Worm (Caenorhabditis elegans) whole organism, young adult: Measurements from ENCODE around the gene fask-1.

ENCODE experiments used
- D2030.7 ChIP-seq: fragments of 200-800 bp; sonication (Bioruptor generic); IDR thresholded peaks from 2 replicates; pipeline ENCODE4 v1.3.6; 2022; ENCODE audit warnings: missing genetic modification reagents, missing genetic modification characterization, missing compliant biosample characterization
- F22D6.2 ChIP-seq: sonication (generic microtip); optimal IDR thresholded peaks from 2 replicates; lab custom pipeline; 2016; ENCODE audit warnings: mild to moderate bottlenecking, missing genetic modification characterization, missing compliant biosample characterization
- F23B12.7 ChIP-seq: sonication (generic microtip); optimal IDR thresholded peaks from 2 replicates; lab custom pipeline; 2017; ENCODE audit warnings: missing genetic modification characterization, mild to moderate bottlenecking, missing compliant biosample characterization, antibody characterized with exemption, moderate library complexity; ENCODE audit not compliant: insufficient read depth
- K12H6.12 ChIP-seq: fragments of 200-800 bp; sonication (Bioruptor generic); optimal IDR thresholded peaks from 2 replicates; lab custom pipeline; 2018; ENCODE audit warnings: mild to moderate bottlenecking, missing genetic modification characterization, missing compliant biosample characterization
- Y53F4B.3 ChIP-seq: fragments of 200-800 bp; sonication (Bioruptor generic); IDR thresholded peaks from 2 replicates; pipeline ENCODE4 v1.3.6; 2022; ENCODE audit warnings: missing genetic modification reagents, missing genetic modification characterization, missing compliant biosample characterization
- Y56A3A.18 ChIP-seq: fragments of 200-800 bp; sonication (Bioruptor generic); IDR thresholded peaks from 2 replicates; pipeline ENCODE4 v1.3.6; 2022; ENCODE audit warnings: missing genetic modification reagents, missing genetic modification characterization, missing compliant biosample characterization
- Y79H2A.3 ChIP-seq: fragments of 200-800 bp; sonication (Bioruptor generic); conservative IDR thresholded peaks from 2 replicates; pipeline ENCODE4 v1.3.6; 2022; ENCODE audit warnings: missing genetic modification reagents, missing genetic modification characterization, missing compliant biosample characterization
- ZK185.1 ChIP-seq: sonication (generic microtip); optimal IDR thresholded peaks from 2 replicates; lab custom pipeline; 2016; ENCODE audit warnings: mild to moderate bottlenecking, missing genetic modification characterization, missing compliant biosample characterization; ENCODE audit not compliant: poor library complexity, severe bottlenecking
- akir-1 ChIP-seq: fragments of 200-800 bp; sonication (Bioruptor generic); optimal IDR thresholded peaks from 2 replicates; lab custom pipeline; 2018; ENCODE audit warnings: mild to moderate bottlenecking, missing genetic modification characterization, moderate library complexity, missing compliant biosample characterization
- atf-7 ChIP-seq: sonication (generic microtip); optimal IDR thresholded peaks from 2 replicates; lab custom pipeline; 2017; ENCODE audit warnings: mild to moderate bottlenecking, missing genetic modification characterization, missing compliant biosample characterization
- attf-5 ChIP-seq: fragments of 200-800 bp; sonication (Bioruptor generic); optimal IDR thresholded peaks from 2 replicates; lab custom pipeline; 2018; ENCODE audit warnings: mild to moderate bottlenecking, missing genetic modification characterization, missing compliant biosample characterization
- ccch-3 ChIP-seq: fragments of 200-800 bp; sonication (Bioruptor generic); optimal IDR thresholded peaks from 2 replicates; lab custom pipeline; 2018; ENCODE audit warnings: mild to moderate bottlenecking, missing genetic modification characterization, missing compliant biosample characterization
- cebp-1 ChIP-seq, 2 experiments: fragments of 200-800 bp in 1 of 2; sonication (Bioruptor generic) in 1 of 2; sonication (generic microtip) in 1 of 2; IDR thresholded peaks in 1 of 2; optimal IDR thresholded peaks in 1 of 2; 2 replicates each; pipeline versions ENCODE4 v1.3.6 to Lab custom; 2017 to 2022; ENCODE audit warnings: missing compliant biosample characterization in 2 of 2, missing genetic modification characterization in 2 of 2, mild to moderate bottlenecking in 1 of 2, missing genetic modification reagents in 1 of 2, moderate library complexity in 1 of 2
- ceh-100 ChIP-seq: fragments of 200-800 bp; sonication (Bioruptor generic); IDR thresholded peaks from 2 replicates; pipeline ENCODE4 v1.3.6; 2022; ENCODE audit warnings: missing genetic modification reagents, missing genetic modification characterization, missing compliant biosample characterization
- ceh-40 ChIP-seq: fragments of 200-800 bp; sonication (Bioruptor generic); IDR thresholded peaks from 2 replicates; pipeline ENCODE4 v1.3.6; 2022; ENCODE audit warnings: missing genetic modification characterization, missing compliant biosample characterization
- ceh-58 ChIP-seq: fragments of 200-800 bp; sonication (Bioruptor generic); IDR thresholded peaks from 2 replicates; pipeline ENCODE4 v1.3.6; 2022; ENCODE audit warnings: missing genetic modification characterization, missing compliant biosample characterization
- ceh-79 ChIP-seq: sonication (generic microtip); optimal IDR thresholded peaks from 2 replicates; lab custom pipeline; 2017; ENCODE audit warnings: mild to moderate bottlenecking, missing genetic modification characterization, missing compliant biosample characterization
- die-1 ChIP-seq: sonication (generic microtip); optimal IDR thresholded peaks from 2 replicates; lab custom pipeline; 2016; ENCODE audit warnings: missing genotype, mild to moderate bottlenecking, missing genetic modification characterization, missing compliant biosample characterization
- dpl-1 ChIP-seq: fragments of 150-350 bp; optimal IDR thresholded peaks from 2 replicates; lab custom pipeline; 2014; ENCODE audit warnings: missing biosample characterization, missing genetic modification reagents, missing genetic modification characterization
- egl-18 ChIP-seq: fragments of 200-800 bp; sonication (Bioruptor generic); IDR thresholded peaks from 2 replicates; pipeline ENCODE4 v1.3.6; 2022; ENCODE audit warnings: missing genetic modification reagents, missing genetic modification characterization, missing compliant biosample characterization
- egl-44 ChIP-seq: fragments of 200-800 bp; sonication (Bioruptor generic); IDR thresholded peaks from 2 replicates; pipeline ENCODE4 v1.3.6; 2022; ENCODE audit warnings: missing genetic modification reagents, missing genetic modification characterization, missing compliant biosample characterization
- hlh-26 ChIP-seq: fragments of 200-800 bp; sonication (Bioruptor generic); conservative IDR thresholded peaks from 2 replicates; pipeline ENCODE4 v1.3.6; 2022; ENCODE audit warnings: missing genetic modification reagents, missing genetic modification characterization, missing compliant biosample characterization
- lag-1 ChIP-seq: fragments of 200-800 bp; sonication (Bioruptor generic); IDR thresholded peaks from 2 replicates; pipeline ENCODE4 v1.3.6; 2022; ENCODE audit warnings: missing genetic modification reagents, missing genetic modification characterization, missing compliant biosample characterization
- let-607 ChIP-seq, 2 experiments: fragments of 200-800 bp in 1 of 2; sonication (Bioruptor generic) in 1 of 2; sonication (generic microtip) in 1 of 2; optimal IDR thresholded peaks; 2 replicates each; lab custom pipeline; 2016 to 2018; ENCODE audit warnings: mild to moderate bottlenecking in 2 of 2, missing compliant biosample characterization in 2 of 2, missing genetic modification characterization in 2 of 2, moderate library complexity in 2 of 2, missing genotype in 1 of 2
- lin-54 ChIP-seq: fragments of 200-800 bp; sonication (Bioruptor generic); optimal IDR thresholded peaks from 2 replicates; lab custom pipeline; 2018; ENCODE audit warnings: mild to moderate bottlenecking, missing genetic modification characterization, missing compliant biosample characterization
- madf-3 ChIP-seq: fragments of 200-800 bp; sonication (Bioruptor generic); IDR thresholded peaks from 2 replicates; pipeline ENCODE4 v1.3.6; 2022; ENCODE audit warnings: missing genetic modification reagents, missing genetic modification characterization, missing compliant biosample characterization
- madf-6 ChIP-seq: fragments of 200-800 bp; sonication (Bioruptor generic); IDR thresholded peaks from 2 replicates; pipeline ENCODE4 v1.3.6; 2022; ENCODE audit warnings: missing genetic modification reagents, missing genetic modification characterization, missing compliant biosample characterization
- madf-8 ChIP-seq: fragments of 200-800 bp; sonication (Bioruptor generic); conservative IDR thresholded peaks from 2 replicates; pipeline ENCODE4 v1.3.6; 2022; ENCODE audit warnings: missing genetic modification reagents, missing genetic modification characterization, missing compliant biosample characterization
- mcd-1 ChIP-seq: fragments of 200-800 bp; sonication (Bioruptor generic); IDR thresholded peaks from 2 replicates; pipeline ENCODE4 v1.3.6; 2022; ENCODE audit warnings: missing genetic modification reagents, missing genetic modification characterization, missing compliant biosample characterization
- mes-4 ChIP-seq: sonication (generic microtip); optimal IDR thresholded peaks from 2 replicates; lab custom pipeline; 2016; ENCODE audit warnings: missing genotype, missing genetic modification characterization, missing compliant biosample characterization
- nhr-179 ChIP-seq: sonication (generic microtip); optimal IDR thresholded peaks from 2 replicates; lab custom pipeline; 2016; ENCODE audit warnings: mild to moderate bottlenecking, missing genetic modification characterization, missing compliant biosample characterization
- nhr-80 ChIP-seq: sonication (generic microtip); optimal IDR thresholded peaks from 2 replicates; lab custom pipeline; 2016; ENCODE audit warnings: missing genetic modification characterization, missing compliant biosample characterization
- pbrm-1 ChIP-seq: fragments of 200-800 bp; sonication (Bioruptor generic); IDR thresholded peaks from 2 replicates; pipeline ENCODE4 v1.3.6; 2022; ENCODE audit warnings: missing genetic modification reagents, missing genetic modification characterization, missing compliant biosample characterization
- pha-4 ChIP-seq: fragments of 150-350 bp; sonication (generic microtip); optimal IDR thresholded peaks from 2 replicates; lab custom pipeline; 2014; ENCODE audit warnings: missing biosample characterization, missing genetic modification reagents, missing genetic modification characterization
- rcor-1 ChIP-seq: fragments of 200-800 bp; sonication (Bioruptor generic); IDR thresholded peaks from 2 replicates; pipeline ENCODE4 v1.3.6; 2022; ENCODE audit warnings: missing genetic modification reagents, missing genetic modification characterization, missing compliant biosample characterization
- rec-8 ChIP-seq, 2 experiments: sonication (generic microtip); optimal IDR thresholded peaks; 2 replicates each; lab custom pipeline; 2016; ENCODE audit warnings: mild to moderate bottlenecking in 2 of 2, missing genetic modification characterization in 2 of 2, missing genetic modification reagents in 2 of 2, missing genotype in 2 of 2, missing biosample characterization in 1 of 2, missing compliant biosample characterization in 1 of 2, moderate library complexity in 1 of 2
- snpc-1.1 ChIP-seq: sonication (generic microtip); optimal IDR thresholded peaks from 2 replicates; lab custom pipeline; 2017; ENCODE audit warnings: missing genetic modification characterization, mild to moderate bottlenecking, missing compliant biosample characterization, antibody characterized with exemption, moderate library complexity, missing genotype, missing genetic modification reagents; ENCODE audit not compliant: insufficient read depth
- snpc-1.3 ChIP-seq: sonication (generic microtip); optimal IDR thresholded peaks from 2 replicates; lab custom pipeline; 2017; ENCODE audit warnings: missing genetic modification characterization, mild to moderate bottlenecking, missing compliant biosample characterization, antibody characterized with exemption, moderate library complexity, missing genotype, missing genetic modification reagents; ENCODE audit not compliant: insufficient read depth
- snpc-3.4 ChIP-seq: sonication (generic microtip); optimal IDR thresholded peaks from 2 replicates; lab custom pipeline; 2017; ENCODE audit warnings: missing genetic modification characterization, mild to moderate bottlenecking, missing compliant biosample characterization, antibody characterized with exemption, moderate library complexity, missing genotype, missing genetic modification reagents
- snpc-4 ChIP-seq, 5 experiments: fragments of 150-350 bp in 1 of 5; sonication (generic microtip) in 4 of 5; optimal IDR thresholded peaks; 2 replicates each; lab custom pipeline; 2014 to 2018; ENCODE audit warnings: missing genetic modification characterization in 5 of 5, missing biosample characterization in 3 of 5, antibody characterized with exemption in 2 of 5, mild to moderate bottlenecking in 2 of 5, missing compliant biosample characterization in 2 of 5, missing genotype in 2 of 5, moderate library complexity in 2 of 5, missing genetic modification reagents in 1 of 5
- tbp1 ChIP-seq: fragments of 200-800 bp; sonication (Bioruptor generic); optimal IDR thresholded peaks from 2 replicates; lab custom pipeline; 2018; ENCODE audit warnings: mild to moderate bottlenecking, missing genetic modification characterization, missing compliant biosample characterization
- tbx-9 ChIP-seq: sonication (generic microtip); optimal IDR thresholded peaks from 2 replicates; lab custom pipeline; 2016; ENCODE audit warnings: borderline replicate concordance, missing genetic modification characterization, inconsistent platforms, missing compliant biosample characterization
- tlf-1 ChIP-seq: fragments of 200-800 bp; sonication (Bioruptor generic); optimal IDR thresholded peaks from 2 replicates; lab custom pipeline; 2018; ENCODE audit warnings: mild to moderate bottlenecking, missing genetic modification characterization, missing compliant biosample characterization
- unc-130 ChIP-seq: sonication (generic microtip); optimal IDR thresholded peaks from 2 replicates; lab custom pipeline; 2016; ENCODE audit warnings: missing genetic modification reagents, missing genetic modification characterization, missing compliant biosample characterization

Gene fask-1

ce11 chrIV:13096778-13097177 is 3.7 kb upstream of the fask-1 start (continued):
- TF ChIP-seq pha-4 (tag; lab: Kevin White, UChicago) (no peak), ceh-79 (no peak), ceh-58 (GFP tag; lab: Robert Waterston, UW) (no peak), akir-1 (GFP tag; lab: Kevin White, UChicago) (no peak), atf-7 (tag; lab: Kevin White, UChicago) (no peak), F22D6.2 (no peak), Y56A3A.18 (GFP tag; lab: Robert Waterston, UW) (no peak), madf-3 (GFP tag; lab: Robert Waterston, UW) (0 out of 2 replicates have a peak, but pooled peaks have one; percentile 16), tbx-9 (tag; lab: Kevin White, UChicago) (no peak)

- no peak for TF ChIP-seq rec-8 (tag; optimal IDR thresholded peaks at IDR 0.05; lab: Kevin White, UChicago)
- peak; percentile 6 for TF ChIP-seq snpc-3.4
- peak; percentile 42; the same call in 1 of the 2 replicates for TF ChIP-seq ceh-100 (GFP tag; lab: Robert Waterston, UW)
- TF ChIP-seq F22D6.2, result no peak
- peak; percentile 77 for TF ChIP-seq mcd-1
- no peak for TF ChIP-seq lag-1
- no peak for TF ChIP-seq nhr-179
- no peak for TF ChIP-seq K12H6.12 (tag; lab: Kevin White, UChicago)
- no peak for TF ChIP-seq mes-4
- no peak for TF ChIP-seq egl-44
- TF ChIP-seq lin-54 (GFP tag; lab: Kevin White, UChicago), result peak; percentile 71
- no peak for TF ChIP-seq snpc-1.1 (tag; lab: Kevin White, UChicago)
- no peak for TF ChIP-seq ZK185.1 (tag; lab: Kevin White, UChicago)
- no peak for TF ChIP-seq die-1 (tag; lab: Kevin White, UChicago)
- no peak for TF ChIP-seq nhr-80
- peak; percentile 52 for TF ChIP-seq D2030.7 (GFP tag; lab: Robert Waterston, UW)
- peak; percentile 58 for TF ChIP-seq dpl-1 (GFP tag; lab: Kevin White, UChicago)
- peak; percentile 84 for TF ChIP-seq F23B12.7 (tag; lab: Kevin White, UChicago)
- TF ChIP-seq tlf-1 (GFP tag; lab: Kevin White, UChicago), result no peak
- TF ChIP-seq pbrm-1 (GFP tag; lab: Robert Waterston, UW), result peak; percentile 38; the same call in 1 of the 2 replicates
- TF ChIP-seq snpc-1.3, result peak; percentile 77
- no peak for TF ChIP-seq ceh-40 (GFP tag; lab: Robert Waterston, UW)
- TF ChIP-seq madf-6 (GFP tag; lab: Robert Waterston, UW), result peak; percentile 70
- no peak for TF ChIP-seq Y79H2A.3 (GFP tag; lab: Robert Waterston, UW)
- no peak for TF ChIP-seq unc-130 (GFP tag; lab: Kevin White, UChicago)
- no peak for TF ChIP-seq ccch-3
- no peak for TF ChIP-seq let-607 (tag; optimal IDR thresholded peaks at IDR 0.05; lab: Kevin White, UChicago)
- no peak for TF ChIP-seq cebp-1 (GFP tag; IDR thresholded peaks at IDR 0.05; lab: Robert Waterston, UW)
- peak; percentile 77 for TF ChIP-seq cebp-1 (tag; optimal IDR thresholded peaks at IDR 0.05; lab: Kevin White, UChicago)
- no peak for TF ChIP-seq Y53F4B.3 (GFP tag; lab: Robert Waterston, UW)
- TF ChIP-seq tbp1 (GFP tag; lab: Kevin White, UChicago), result peak; percentile 44
- no peak for TF ChIP-seq egl-18 (GFP tag; lab: Robert Waterston, UW)
- TF ChIP-seq hlh-26 (GFP tag; lab: Robert Waterston, UW), result no peak
- TF ChIP-seq rcor-1 (GFP tag; lab: Robert Waterston, UW), result peak; percentile 41; the same call in 1 of the 2 replicates
- TF ChIP-seq attf-5 (GFP tag; lab: Kevin White, UChicago), result peak; percentile 80
- TF ChIP-seq madf-8 (GFP tag; lab: Robert Waterston, UW), result 0 out of 2 replicates have a peak, but pooled peaks have one; percentile 4
- TF ChIP-seq snpc-4 (GFP tag; optimal IDR thresholded peaks at IDR 0.05; lab: Kevin White, UChicago), result peak; percentile 46
- TF ChIP-seq snpc-4 (tag; optimal IDR thresholded peaks at IDR 0.05; lab: Kevin White, UChicago), result peak in 3 of 4 experiments; percentile 4 to 73 (median 68)
Measured at ce11 chrIV:13098652-13099051, 1.9 kb upstream of the fask-1 start, which contains the start of the genes dli-1, tin-9.2 and exos-4.1. Gene dli-1 (minus strand): TSS chrIV:13098792. Gene tin-9.2 (plus strand): TSS chrIV:13098995. Gene exos-4.1 (plus strand): TSS chrIV:13098999.
